Worm (Caenorhabditis elegans) whole organism, L4 larva: Measurements from ENCODE around the gene mrpl-53.
A peak's percentile ranks its signal among the peaks of the same experiment; 100 is the strongest.

Source experiments
- D1046.2 ChIP-seq: fragments of 200-800 bp; sonication (Bioruptor generic); IDR thresholded peaks from 2 replicates; pipeline ENCODE4 v1.3.6; 2022; ENCODE audit warnings: missing genetic modification characterization, missing compliant biosample characterization
- F10B5.3 ChIP-seq: sonication (generic microtip); optimal IDR thresholded peaks from 2 replicates; lab custom pipeline; 2016; ENCODE audit warnings: mild to moderate bottlenecking, missing genetic modification characterization, missing compliant biosample characterization
- F26F4.8 ChIP-seq: fragments of 200-800 bp; sonication (Bioruptor generic); conservative IDR thresholded peaks from 2 replicates; pipeline ENCODE4 v1.3.6; 2022; ENCODE audit warnings: missing genetic modification characterization, missing compliant biosample characterization
- ZK337.2 ChIP-seq: fragments of 200-800 bp; sonication (Bioruptor generic); IDR thresholded peaks from 2 replicates; pipeline ENCODE4 v1.3.6; 2022; ENCODE audit warnings: missing genetic modification reagents, missing genetic modification characterization, missing compliant biosample characterization
- aha-1 ChIP-seq: fragments of 150-350 bp; peaks from one replicate; lab custom pipeline; 2014; ENCODE audit warnings: missing biosample characterization, missing genetic modification characterization
- ama-1 ChIP-seq: fragments of 150-350 bp; optimal IDR thresholded peaks from 2 replicates; lab custom pipeline; 2014; ENCODE audit warnings: inconsistent platforms, mixed read lengths
- arid-1 ChIP-seq: fragments of 200-800 bp; sonication (Bioruptor generic); conservative IDR thresholded peaks from 2 replicates; pipeline ENCODE4 v1.3.6; 2022; ENCODE audit warnings: missing genetic modification reagents, missing genetic modification characterization, missing compliant biosample characterization
- ctbp-1 ChIP-seq: fragments of 200-800 bp; sonication (Bioruptor generic); IDR thresholded peaks from 2 replicates; pipeline ENCODE4 v1.3.6; 2022; ENCODE audit warnings: missing genetic modification reagents, missing genetic modification characterization, missing compliant biosample characterization
- daf-16 ChIP-seq, 3 experiments: sonication (generic microtip); optimal IDR thresholded peaks; 2 replicates each; lab custom pipeline; 2016 to 2017; ENCODE audit warnings: missing genetic modification characterization in 3 of 3, missing genetic modification reagents in 3 of 3, mild to moderate bottlenecking in 2 of 3, missing compliant biosample characterization in 2 of 3, missing biosample characterization in 1 of 3, moderate library complexity in 1 of 3
- daf-19 ChIP-seq: fragments of 200-800 bp; sonication (Bioruptor generic); conservative IDR thresholded peaks from 2 replicates; pipeline ENCODE4 v1.3.6; 2022; ENCODE audit warnings: missing genetic modification characterization, missing compliant biosample characterization
- dmd-6 ChIP-seq: fragments of 200-800 bp; sonication (Bioruptor generic); IDR thresholded peaks from 2 replicates; pipeline ENCODE4 v1.3.6; 2022; ENCODE audit warnings: missing genetic modification reagents, missing genetic modification characterization, missing compliant biosample characterization
- dpl-1 ChIP-seq: fragments of 150-350 bp; optimal IDR thresholded peaks from 2 replicates; lab custom pipeline; 2014; ENCODE audit warnings: missing biosample characterization, missing genetic modification reagents, missing genetic modification characterization
- dve-1 ChIP-seq: sonication (generic microtip); optimal IDR thresholded peaks from 2 replicates; lab custom pipeline; 2017; ENCODE audit warnings: antibody characterized with exemption, mild to moderate bottlenecking, missing genetic modification characterization, missing compliant biosample characterization; ENCODE audit not compliant: insufficient read depth
- fkh-10 ChIP-seq: fragments of 150-350 bp; optimal IDR thresholded peaks from 2 replicates; lab custom pipeline; 2014; ENCODE audit warnings: missing biosample characterization, missing genetic modification reagents, missing genetic modification characterization
- hif-1 ChIP-seq, 2 experiments: sonication (generic microtip); optimal IDR thresholded peaks; 2 replicates each; lab custom pipeline; 2016 to 2017; ENCODE audit warnings: missing compliant biosample characterization in 2 of 2, missing genetic modification characterization in 2 of 2, missing genetic modification reagents in 2 of 2, missing genotype in 2 of 2, mild to moderate bottlenecking in 1 of 2
- hlh-30 ChIP-seq: sonication (generic microtip); optimal IDR thresholded peaks from 2 replicates; lab custom pipeline; 2017; ENCODE audit warnings: antibody characterized with exemption, mild to moderate bottlenecking, missing genetic modification characterization, missing compliant biosample characterization; ENCODE audit not compliant: insufficient read depth
- hmg-1.1 ChIP-seq: fragments of 200-800 bp; sonication (Bioruptor generic); IDR thresholded peaks from 2 replicates; pipeline ENCODE4 v1.3.6; 2022; ENCODE audit warnings: missing genetic modification reagents, missing genetic modification characterization, missing compliant biosample characterization
- lim-7 ChIP-seq: fragments of 200-800 bp; sonication (Bioruptor generic); IDR thresholded peaks from 2 replicates; pipeline ENCODE4 v1.3.6; 2022; ENCODE audit warnings: missing genetic modification characterization, missing compliant biosample characterization
- lin-13 ChIP-seq: fragments of 150-350 bp; optimal IDR thresholded peaks from 2 replicates; lab custom pipeline; 2014; ENCODE audit warnings: missing biosample characterization, missing genetic modification reagents, missing genetic modification characterization
- lin-15B ChIP-seq: fragments of 150-350 bp; sonication (generic microtip); optimal IDR thresholded peaks from 3 replicates; lab custom pipeline; 2014; ENCODE audit warnings: missing biosample characterization, missing genetic modification characterization
- mdl-1 ChIP-seq, 2 experiments: fragments of 150-350 bp in 1 of 2; sonication (generic microtip) in 1 of 2; optimal IDR thresholded peaks; 2 replicates each; lab custom pipeline; 2014 to 2017; ENCODE audit warnings: missing biosample characterization in 2 of 2, missing genetic modification characterization in 2 of 2
- mes-2 ChIP-seq: sonication (generic microtip); optimal IDR thresholded peaks from 2 replicates; lab custom pipeline; 2016; ENCODE audit warnings: missing genotype, mild to moderate bottlenecking, missing genetic modification characterization, missing compliant biosample characterization; ENCODE audit not compliant: poor library complexity, severe bottlenecking
- nhr-102 ChIP-seq: sonication (generic microtip); optimal IDR thresholded peaks from 2 replicates; lab custom pipeline; 2016; ENCODE audit warnings: mild to moderate bottlenecking, missing genetic modification characterization, moderate library complexity, missing compliant biosample characterization
- nhr-11 ChIP-seq: fragments of 150-350 bp; optimal IDR thresholded peaks from 2 replicates; lab custom pipeline; 2014; ENCODE audit warnings: missing biosample characterization, missing genetic modification characterization
- nhr-237 ChIP-seq: sonication (generic microtip); optimal IDR thresholded peaks from 2 replicates; lab custom pipeline; 2017; ENCODE audit warnings: missing biosample characterization, missing genetic modification characterization
- nhr-28 ChIP-seq: fragments of 150-350 bp; optimal IDR thresholded peaks from 2 replicates; lab custom pipeline; 2014; ENCODE audit warnings: missing biosample characterization, missing genetic modification characterization
- saeg-2 ChIP-seq: fragments of 200-800 bp; sonication (Bioruptor generic); IDR thresholded peaks from 2 replicates; pipeline ENCODE4 v1.3.6; 2022; ENCODE audit warnings: missing genetic modification reagents, missing genetic modification characterization, missing compliant biosample characterization
- tra-1 ChIP-seq: fragments of 200-800 bp; sonication (Bioruptor generic); IDR thresholded peaks from 2 replicates; pipeline ENCODE4 v1.3.6; 2022; ENCODE audit warnings: missing genetic modification reagents, missing genetic modification characterization, missing compliant biosample characterization
- unc-62 ChIP-seq, 3 experiments: fragments of 150-350 bp in 1 of 3; sonication (generic microtip); optimal IDR thresholded peaks in 2 of 3; peaks in 1 of 3; 1 replicate in 1 of 3; 2 replicates in 2 of 3; lab custom pipeline; 2014 to 2017; ENCODE audit warnings: missing biosample characterization in 3 of 3, missing genetic modification characterization in 3 of 3, missing genetic modification reagents in 3 of 3, missing genotype in 1 of 3
- vab-7 ChIP-seq: fragments of 200-800 bp; sonication (Bioruptor generic); IDR thresholded peaks from 2 replicates; pipeline ENCODE4 v1.3.6; 2022; ENCODE audit warnings: missing genetic modification reagents, missing genetic modification characterization, missing compliant biosample characterization
- zfp-3 ChIP-seq: fragments of 200-800 bp; sonication (Bioruptor generic); conservative IDR thresholded peaks from 2 replicates; pipeline ENCODE4 v1.3.6; 2022; ENCODE audit warnings: missing genetic modification reagents, missing genetic modification characterization, missing compliant biosample characterization

Gene mrpl-53

DNA sequence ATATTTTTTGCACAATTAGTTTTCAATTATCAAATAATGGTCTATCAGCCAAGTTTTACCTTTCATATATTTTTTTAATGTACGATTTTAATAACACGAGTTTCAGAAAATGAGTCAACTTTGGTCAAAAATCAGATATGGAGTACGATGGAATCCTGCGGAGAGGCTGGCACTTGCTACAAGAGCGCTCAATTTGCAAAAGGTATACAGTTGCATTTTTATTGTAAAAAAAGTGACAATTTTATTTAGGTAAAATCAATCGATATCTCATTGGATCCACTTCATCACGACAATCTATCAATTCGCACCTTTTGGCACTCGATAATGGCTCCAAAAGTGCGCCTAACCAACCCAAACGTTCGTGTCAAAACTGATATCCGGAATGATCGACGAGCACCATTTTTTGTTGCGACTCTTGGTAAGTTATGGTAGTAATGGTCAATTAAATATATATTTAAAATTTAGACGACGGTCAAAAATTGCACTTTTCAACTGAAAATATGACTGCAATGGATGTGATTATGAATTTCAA, at the start of gene mrpl-53:
TSS of gene mrpl-53 (plus strand) at position 107 of the 532 bp plus-strand sequence.
- TF ChIP-seq dve-1 (tag; lab: Kevin White, UChicago) (peak; percentile 1), tra-1 (no peak), F26F4.8 (GFP tag; lab: Robert Waterston, UW) (no peak), zfp-3 (GFP tag; lab: Robert Waterston, UW) (0 out of 2 replicates have a peak, but pooled peaks have one; percentile 65), dmd-6 (GFP tag; lab: Robert Waterston, UW) (no peak), arid-1 (GFP tag; lab: Robert Waterston, UW) (0 out of 2 replicates have a peak, but pooled peaks have one; percentile 7), daf-16 (GFP tag; optimal IDR thresholded peaks at IDR 0.05; lab: Kevin White, UChicago) (peak in 1 of 2 experiments; percentile 8), daf-16 (tag; optimal IDR thresholded peaks at IDR 0.05; lab: Kevin White, UChicago) (no peak), aha-1 (peak; percentile 92), hif-1 (tag; optimal IDR thresholded peaks at IDR 0.05; lab: Kevin White, UChicago) (peak in 1 of 2 experiments; percentile 8), ama-1 (lab: Kevin White, UChicago) (peak; percentile 6)
- TF ChIP-seq, all 104 proteins: peak for 7

DNA sequence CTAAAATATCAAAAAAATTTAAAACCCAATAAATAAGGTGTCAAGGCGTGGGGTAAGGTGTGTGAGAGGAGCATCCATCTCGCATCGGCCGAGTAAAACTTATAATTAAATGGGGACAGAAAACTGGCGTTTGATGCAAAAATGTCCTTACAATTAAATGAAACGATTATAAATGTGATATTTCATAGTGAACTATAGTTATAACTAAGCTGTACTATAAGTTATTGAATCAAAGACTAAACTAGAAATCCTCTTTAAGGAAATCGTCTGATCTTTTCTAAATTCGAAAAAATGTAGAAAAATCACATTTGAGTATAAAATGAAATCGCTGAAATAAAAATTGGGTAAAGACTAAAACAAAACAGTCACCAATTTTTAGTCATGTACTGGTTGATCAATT, 46.7 kb upstream of the mrpl-53 start, which contains the start of gene sra-6:
TSS of gene sra-6 (minus strand) at position 101 of the 400 bp plus-strand sequence.
- TF ChIP-seq hmg-1.1 (GFP tag; lab: Robert Waterston, UW), result no peak

DNA sequence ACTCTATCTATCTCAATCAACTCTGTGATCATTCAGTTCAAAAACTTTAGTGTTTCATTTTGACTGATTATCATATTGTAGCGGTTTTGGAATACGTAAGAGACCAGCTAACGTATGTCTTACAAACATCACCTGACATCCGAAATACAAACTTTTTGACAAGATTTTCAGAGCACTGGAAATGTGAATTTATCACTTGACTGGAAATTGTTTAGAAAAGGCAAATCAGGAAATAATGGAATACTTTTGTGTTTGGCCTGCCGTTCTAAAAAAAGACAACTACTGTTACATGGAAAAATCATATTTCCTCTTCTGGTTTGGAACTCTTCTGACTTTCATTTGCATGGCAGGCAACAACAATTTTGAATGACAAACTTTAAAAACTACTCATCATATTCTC, 45.9 kb upstream of the mrpl-53 start, which contains the start of gene F35H8.12:
TSS of gene F35H8.12 (plus strand) at position 301 of the 400 bp plus-strand sequence.
- no peak for TF ChIP-seq tra-1
- no peak for TF ChIP-seq dmd-6 (GFP tag; lab: Robert Waterston, UW)
- no peak for TF ChIP-seq lim-7 (GFP tag; lab: Robert Waterston, UW)
- no peak for TF ChIP-seq saeg-2
- no peak for TF ChIP-seq ctbp-1
- no peak for TF ChIP-seq hmg-1.1 (GFP tag; lab: Robert Waterston, UW)
- TF ChIP-seq lin-15B (tag; lab: Kevin White, UChicago), result no peak
- no peak for TF ChIP-seq vab-7 (GFP tag; lab: Robert Waterston, UW)
- TF ChIP-seq nhr-237 (tag; lab: Kevin White, UChicago), result no peak
- no peak for TF ChIP-seq mes-2 (tag; lab: Kevin White, UChicago)

DNA sequence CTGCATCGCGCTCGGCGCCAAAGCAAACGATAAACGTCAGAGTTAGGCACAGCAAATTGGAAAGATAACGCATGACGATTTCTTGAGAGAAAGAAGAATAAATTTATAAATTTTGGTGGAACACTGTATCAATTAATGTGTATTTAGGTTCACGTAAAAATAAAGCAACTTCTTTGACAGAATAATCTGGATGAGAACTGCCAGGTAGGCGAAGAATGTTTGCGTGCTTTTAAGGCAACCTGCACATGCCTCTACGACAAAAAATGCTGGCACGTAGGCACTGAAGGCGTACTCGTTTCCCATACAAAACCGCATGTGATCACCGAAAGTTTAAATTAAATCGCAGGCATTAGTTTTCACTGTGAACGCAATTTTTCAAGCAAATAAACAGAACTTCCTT, 44.2 kb upstream of the mrpl-53 start, which contains the start of gene F35H8.1:
TSS of gene F35H8.1 (minus strand) at position 101 of the 400 bp plus-strand sequence.
- TF ChIP-seq fkh-10, result no peak
- TF ChIP-seq unc-62 (GFP tag; optimal IDR thresholded peaks at IDR 0.05 in 1 of 2; lab: Kevin White, UChicago), result peak in 1 of 2 experiments; percentile 12
- no peak for TF ChIP-seq unc-62 (tag; optimal IDR thresholded peaks at IDR 0.05; lab: Kevin White, UChicago)

DNA sequence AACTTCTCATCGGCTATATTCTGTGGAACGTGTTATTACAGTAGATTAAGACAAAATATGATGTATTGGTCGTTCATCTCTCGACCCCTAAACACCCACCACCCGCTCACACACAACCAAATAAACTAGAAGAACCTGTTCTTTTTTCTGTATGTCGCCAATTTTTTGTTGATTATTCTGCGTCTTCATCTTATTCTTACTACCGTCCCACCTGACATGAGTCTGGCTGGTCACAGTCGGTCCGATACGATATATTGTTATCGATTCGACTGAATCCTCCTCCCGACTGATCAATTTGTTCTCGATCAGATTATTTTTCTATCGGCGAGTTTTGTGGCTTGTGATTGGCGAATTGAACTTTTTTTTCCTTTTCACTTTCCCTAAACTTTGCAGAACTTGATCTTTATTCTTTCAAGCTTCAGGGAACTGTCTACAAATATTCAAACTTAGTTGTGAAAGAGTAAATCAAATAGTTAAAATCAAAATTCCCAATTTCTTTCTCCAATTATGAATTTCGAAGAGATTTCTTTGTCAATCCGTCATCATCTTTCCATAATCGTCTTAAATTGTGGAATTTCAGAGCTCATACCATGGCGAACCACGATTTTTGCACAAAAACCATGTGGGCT, 42.4 kb upstream of the mrpl-53 start, which contains the start of gene F35H8.2:
TSS of gene F35H8.2 (plus strand) at position 579 of the 629 bp plus-strand sequence.
- TF ChIP-seq mdl-1 (tag; optimal IDR thresholded peaks at IDR 0.05; lab: Kevin White, UChicago) (peak in 1 of 2 experiments; percentile 40), nhr-102 (tag; lab: Kevin White, UChicago) (no peak), daf-16 (GFP tag; optimal IDR thresholded peaks at IDR 0.05; lab: Kevin White, UChicago) (no peak), daf-16 (tag; optimal IDR thresholded peaks at IDR 0.05; lab: Kevin White, UChicago) (no peak), hlh-30 (tag; lab: Kevin White, UChicago) (peak; percentile 67), fkh-10 (no peak), F10B5.3 (tag; lab: Kevin White, UChicago) (no peak), lin-13 (GFP tag; lab: Kevin White, UChicago) (no peak), aha-1 (peak; percentile 35), nhr-11 (tag; lab: Kevin White, UChicago) (no peak), dpl-1 (GFP tag; lab: Kevin White, UChicago) (no peak), ZK337.2 (no peak), D1046.2 (no peak), daf-19 (GFP tag; lab: Robert Waterston, UW) (no peak), nhr-28 (tag; lab: Kevin White, UChicago) (peak; percentile 55)
